Worm (Caenorhabditis elegans): ENCODE data around the gene C10C6.3.

DNA sequence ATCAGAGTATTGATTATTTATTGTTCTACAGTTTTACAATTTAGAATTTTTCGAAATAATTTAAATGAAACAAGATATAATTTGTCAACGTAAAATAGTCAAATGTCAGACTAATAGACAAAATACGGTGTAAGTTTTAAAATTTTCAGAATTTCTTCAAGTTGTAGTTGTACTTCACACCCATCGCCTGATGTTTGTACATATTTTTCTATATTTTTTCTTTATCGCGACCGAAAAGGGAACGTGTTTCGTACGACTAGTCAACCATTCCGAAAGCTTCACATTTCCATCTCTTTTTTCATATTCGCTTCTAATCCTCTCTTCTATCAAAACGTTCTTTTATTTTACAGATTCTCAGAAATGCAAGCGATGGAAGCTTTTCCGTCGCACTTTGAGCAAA lies 39.4 kb upstream of the C10C6.3 start, which contains the start of gene twk-25:
- TF ChIP-seq ceh-31 (tag; optimal IDR thresholded peaks at IDR 0.05) (no peak), ttx-3 (tag; optimal IDR thresholded peaks at IDR 0.05) (no peak)
